Worm (Caenorhabditis elegans): ENCODE data around the gene col-96.

DNA sequence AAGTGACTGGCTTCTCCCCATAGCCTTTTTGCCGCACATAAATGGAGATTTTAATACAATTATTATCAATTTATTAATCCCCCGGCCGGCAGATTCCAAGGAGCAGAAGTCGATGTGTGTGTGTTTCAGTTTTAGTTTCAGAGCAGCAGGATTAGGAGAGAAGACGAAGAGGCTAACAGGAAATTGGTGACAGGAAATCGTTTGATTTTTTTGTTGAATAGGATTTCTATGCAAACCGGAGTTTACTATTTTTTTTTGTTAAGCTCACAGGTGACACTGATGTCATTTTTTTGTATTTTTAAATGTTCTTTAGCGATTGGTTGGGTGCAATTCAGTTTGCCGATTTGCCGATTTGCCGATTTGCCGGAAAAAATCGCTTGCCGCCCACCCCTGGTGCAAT is 26.1 kb downstream of the col-96 start:
- no peak for TF ChIP-seq lsy-2 (tag; optimal IDR thresholded peaks at IDR 0.05)
- no peak for TF ChIP-seq pha-4 (tag; optimal IDR thresholded peaks at IDR 0.05)
- TF ChIP-seq bed-3 (GFP tag; optimal IDR thresholded peaks at IDR 0.05), result no peak
- no peak for TF ChIP-seq nhr-237 (tag; optimal IDR thresholded peaks at IDR 0.05)
- no peak for TF ChIP-seq nhr-12 (tag; optimal IDR thresholded peaks at IDR 0.05)
- no peak for TF ChIP-seq unc-120 (tag; optimal IDR thresholded peaks at IDR 0.05; ENCODE audit: poor library complexity, severe bottlenecking)

Measured in whole organism, mixed stage, embryonic.